Worm (Caenorhabditis elegans) whole organism, young adult: ENCODE results near the gene exos-4.1.

ENCODE experiments used
- B0019.2 ChIP-seq: fragments of 200-800 bp; sonication (Bioruptor generic); conservative IDR thresholded peaks from 2 replicates; pipeline ENCODE4 v1.3.6; 2022; ENCODE audit warnings: missing genetic modification reagents, missing genetic modification characterization, missing compliant biosample characterization
- B0261.1 ChIP-seq: sonication (generic microtip); optimal IDR thresholded peaks from 2 replicates; lab custom pipeline; 2016; ENCODE audit warnings: mild to moderate bottlenecking, missing genetic modification characterization, moderate library complexity, missing compliant biosample characterization
- C17E4.6 ChIP-seq: fragments of 200-800 bp; sonication (Bioruptor generic); IDR thresholded peaks from 2 replicates; pipeline ENCODE4 v1.3.6; 2022; ENCODE audit warnings: missing genetic modification reagents, missing genetic modification characterization, missing compliant biosample characterization
- T26A5.8 ChIP-seq: sonication (generic microtip); optimal IDR thresholded peaks from 2 replicates; lab custom pipeline; 2016; ENCODE audit warnings: missing genetic modification characterization, missing compliant biosample characterization
- aptf-2 ChIP-seq: fragments of 200-800 bp; sonication (Bioruptor generic); conservative IDR thresholded peaks from 2 replicates; pipeline ENCODE4 v1.3.6; 2022; ENCODE audit warnings: missing genetic modification reagents, missing genetic modification characterization, missing compliant biosample characterization
- attf-5 ChIP-seq: fragments of 200-800 bp; sonication (Bioruptor generic); optimal IDR thresholded peaks from 2 replicates; lab custom pipeline; 2018; ENCODE audit warnings: mild to moderate bottlenecking, missing genetic modification characterization, missing compliant biosample characterization
- bed-1 ChIP-seq: fragments of 200-800 bp; sonication (Bioruptor generic); IDR thresholded peaks from 2 replicates; pipeline ENCODE4 v1.3.6; 2022; ENCODE audit warnings: missing genetic modification reagents, missing genetic modification characterization, missing compliant biosample characterization
- ccch-3 ChIP-seq: fragments of 200-800 bp; sonication (Bioruptor generic); optimal IDR thresholded peaks from 2 replicates; lab custom pipeline; 2018; ENCODE audit warnings: mild to moderate bottlenecking, missing genetic modification characterization, missing compliant biosample characterization
- cebp-2 ChIP-seq: fragments of 200-800 bp; sonication (Bioruptor generic); IDR thresholded peaks from 2 replicates; pipeline ENCODE4 v1.3.6; 2022; ENCODE audit warnings: missing genetic modification characterization, missing compliant biosample characterization
- ceh-91 ChIP-seq: fragments of 200-800 bp; sonication (Bioruptor generic); IDR thresholded peaks from 2 replicates; pipeline ENCODE4 v1.3.6; 2022; ENCODE audit warnings: missing genetic modification reagents, missing genetic modification characterization, missing compliant biosample characterization
- die-1 ChIP-seq: sonication (generic microtip); optimal IDR thresholded peaks from 2 replicates; lab custom pipeline; 2016; ENCODE audit warnings: missing genotype, mild to moderate bottlenecking, missing genetic modification characterization, missing compliant biosample characterization
- efl-1 ChIP-seq: fragments of 150-350 bp; optimal IDR thresholded peaks from 2 replicates; lab custom pipeline; 2014; ENCODE audit warnings: missing biosample characterization, missing genetic modification reagents, missing genetic modification characterization
- egl-18 ChIP-seq: fragments of 200-800 bp; sonication (Bioruptor generic); IDR thresholded peaks from 2 replicates; pipeline ENCODE4 v1.3.6; 2022; ENCODE audit warnings: missing genetic modification reagents, missing genetic modification characterization, missing compliant biosample characterization
- ekl-4 ChIP-seq: fragments of 200-800 bp; sonication (Bioruptor generic); IDR thresholded peaks from 2 replicates; pipeline ENCODE4 v1.3.6; 2022; ENCODE audit warnings: missing genetic modification reagents, missing genetic modification characterization, missing compliant biosample characterization
- gei-17 ChIP-seq: fragments of 200-800 bp; sonication (Bioruptor generic); optimal IDR thresholded peaks from 2 replicates; lab custom pipeline; 2018; ENCODE audit warnings: mild to moderate bottlenecking, missing genetic modification characterization, missing compliant biosample characterization
- him-1 ChIP-seq: sonication (generic microtip); optimal IDR thresholded peaks from 2 replicates; lab custom pipeline; 2016; ENCODE audit warnings: missing genotype, missing genetic modification reagents, missing genetic modification characterization, missing compliant biosample characterization
- hmg-1.2 ChIP-seq: fragments of 200-800 bp; sonication (Bioruptor generic); IDR thresholded peaks from 2 replicates; pipeline ENCODE4 v1.3.6; 2022; ENCODE audit warnings: missing genetic modification reagents, missing genetic modification characterization, missing compliant biosample characterization
- hmg-20 ChIP-seq: fragments of 200-800 bp; sonication (Bioruptor generic); IDR thresholded peaks from 2 replicates; pipeline ENCODE4 v1.3.6; 2022; ENCODE audit warnings: missing genetic modification reagents, missing genetic modification characterization, missing compliant biosample characterization
- hrde-1 ChIP-seq: sonication (generic microtip); optimal IDR thresholded peaks from 2 replicates; lab custom pipeline; 2016; ENCODE audit warnings: missing genetic modification characterization, mild to moderate bottlenecking, missing compliant biosample characterization, moderate library complexity, missing genotype, missing genetic modification reagents, borderline replicate concordance
- lin-54 ChIP-seq: fragments of 200-800 bp; sonication (Bioruptor generic); optimal IDR thresholded peaks from 2 replicates; lab custom pipeline; 2018; ENCODE audit warnings: mild to moderate bottlenecking, missing genetic modification characterization, missing compliant biosample characterization
- lsy-27 ChIP-seq: sonication (generic microtip); optimal IDR thresholded peaks from 2 replicates; lab custom pipeline; 2017; ENCODE audit warnings: missing genetic modification characterization, mild to moderate bottlenecking, missing compliant biosample characterization, antibody characterized with exemption, missing genotype, borderline replicate concordance; ENCODE audit not compliant: insufficient read depth
- madf-10 ChIP-seq: sonication (generic microtip); optimal IDR thresholded peaks from 2 replicates; lab custom pipeline; 2016; ENCODE audit warnings: mild to moderate bottlenecking, missing genetic modification characterization, missing compliant biosample characterization
- madf-8 ChIP-seq: fragments of 200-800 bp; sonication (Bioruptor generic); conservative IDR thresholded peaks from 2 replicates; pipeline ENCODE4 v1.3.6; 2022; ENCODE audit warnings: missing genetic modification reagents, missing genetic modification characterization, missing compliant biosample characterization
- mxl-1 ChIP-seq: sonication (generic microtip); optimal IDR thresholded peaks from 2 replicates; lab custom pipeline; 2016; ENCODE audit warnings: missing genetic modification characterization, missing compliant biosample characterization
- nfyb-1 ChIP-seq: fragments of 200-800 bp; sonication (Bioruptor generic); IDR thresholded peaks from 2 replicates; pipeline ENCODE4 v1.3.6; 2022; ENCODE audit warnings: missing genetic modification reagents, missing genetic modification characterization, missing compliant biosample characterization
- nhr-27 ChIP-seq: fragments of 200-800 bp; sonication (Bioruptor generic); optimal IDR thresholded peaks from 2 replicates; lab custom pipeline; 2018; ENCODE audit warnings: mild to moderate bottlenecking, missing genetic modification characterization, moderate library complexity, missing compliant biosample characterization
- nhr-80 ChIP-seq: sonication (generic microtip); optimal IDR thresholded peaks from 2 replicates; lab custom pipeline; 2016; ENCODE audit warnings: missing genetic modification characterization, missing compliant biosample characterization
- pha-4 ChIP-seq: fragments of 150-350 bp; sonication (generic microtip); optimal IDR thresholded peaks from 2 replicates; lab custom pipeline; 2014; ENCODE audit warnings: missing biosample characterization, missing genetic modification reagents, missing genetic modification characterization
- repo-1 ChIP-seq: sonication (generic microtip); optimal IDR thresholded peaks from 2 replicates; lab custom pipeline; 2017; ENCODE audit warnings: mild to moderate bottlenecking, missing genetic modification characterization, missing compliant biosample characterization
- rpc-1 ChIP-seq, 2 experiments: fragments of 150-350 bp in 1 of 2; sonication (generic microtip) in 1 of 2; optimal IDR thresholded peaks; 2 replicates each; lab custom pipeline; 2014 to 2018; ENCODE audit warnings: missing biosample characterization in 1 of 2, missing genetic modification characterization in 1 of 2, missing genetic modification reagents in 1 of 2, missing genotype in 1 of 2
- sea-2 ChIP-seq: fragments of 200-800 bp; sonication (Bioruptor generic); IDR thresholded peaks from 2 replicates; pipeline ENCODE4 v1.3.6; 2022; ENCODE audit warnings: missing genetic modification characterization, missing compliant biosample characterization
- snpc-3.4 ChIP-seq: sonication (generic microtip); optimal IDR thresholded peaks from 2 replicates; lab custom pipeline; 2017; ENCODE audit warnings: missing genetic modification characterization, mild to moderate bottlenecking, missing compliant biosample characterization, antibody characterized with exemption, moderate library complexity, missing genotype, missing genetic modification reagents
- snpc-4 ChIP-seq, 5 experiments: fragments of 150-350 bp in 1 of 5; sonication (generic microtip) in 4 of 5; optimal IDR thresholded peaks; 2 replicates each; lab custom pipeline; 2014 to 2018; ENCODE audit warnings: missing genetic modification characterization in 5 of 5, missing biosample characterization in 3 of 5, antibody characterized with exemption in 2 of 5, mild to moderate bottlenecking in 2 of 5, missing compliant biosample characterization in 2 of 5, missing genotype in 2 of 5, moderate library complexity in 2 of 5, missing genetic modification reagents in 1 of 5
- somi-1 ChIP-seq: fragments of 200-800 bp; sonication (Bioruptor generic); optimal IDR thresholded peaks from 2 replicates; lab custom pipeline; 2018; ENCODE audit warnings: mild to moderate bottlenecking, missing genetic modification characterization, missing compliant biosample characterization
- ztf-18 ChIP-seq: sonication (generic microtip); optimal IDR thresholded peaks from 2 replicates; lab custom pipeline; 2016; ENCODE audit warnings: missing genotype, mild to moderate bottlenecking, missing genetic modification characterization, missing compliant biosample characterization
- ztf-26 ChIP-seq: sonication (generic microtip); optimal IDR thresholded peaks from 2 replicates; lab custom pipeline; 2017; ENCODE audit warnings: missing genetic modification characterization, missing compliant biosample characterization

The exos-4.1 gene

DNA sequence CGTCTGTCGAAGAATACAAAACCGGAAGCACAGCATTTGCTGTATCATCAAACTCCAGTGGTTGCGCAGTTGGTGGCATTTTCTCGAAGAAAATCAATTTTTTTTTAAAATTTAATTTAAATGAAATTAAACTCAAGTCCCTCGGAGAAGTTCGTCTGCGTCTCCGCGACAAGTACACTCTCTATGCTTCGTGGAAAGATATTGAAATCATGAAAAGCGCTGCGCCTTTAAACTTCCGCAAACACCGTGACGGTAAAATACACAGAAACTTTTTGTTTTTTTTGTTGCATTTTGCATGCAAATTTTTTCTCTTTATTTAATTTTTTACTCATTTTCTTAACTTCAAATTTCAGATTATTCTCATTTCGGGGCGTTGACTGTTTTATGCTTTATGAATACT, at the start of gene exos-4.1, which contains the start of the genes dli-1 and tin-9.2 (continued):
- TF ChIP-seq snpc-4 (GFP tag; optimal IDR thresholded peaks at IDR 0.05; lab: Kevin White, UChicago) (peak; percentile 46), snpc-4 (tag; optimal IDR thresholded peaks at IDR 0.05; lab: Kevin White, UChicago) (peak in 3 of 4 experiments; percentile 4 to 73 (median 68)), B0261.1 (tag; lab: Kevin White, UChicago) (no peak), hmg-1.2 (GFP tag; lab: Robert Waterston, UW) (peak; percentile 98)

- no peak for TF ChIP-seq attf-5 (GFP tag; lab: Kevin White, UChicago)
- TF ChIP-seq madf-10 = no peak
- no peak for TF ChIP-seq mxl-1
- TF ChIP-seq ekl-4 = no peak
- no peak for TF ChIP-seq snpc-3.4 (tag; lab: Kevin White, UChicago)
- no peak for TF ChIP-seq egl-18 (GFP tag; lab: Robert Waterston, UW)
- TF ChIP-seq B0019.2 (GFP tag; lab: Robert Waterston, UW) = no peak
- TF ChIP-seq him-1 (tag; lab: Kevin White, UChicago) = no peak
- TF ChIP-seq C17E4.6 (GFP tag; lab: Robert Waterston, UW) = no peak
- TF ChIP-seq nfyb-1 (GFP tag; lab: Robert Waterston, UW) = no peak
- TF ChIP-seq T26A5.8 = no peak
- no peak for TF ChIP-seq lin-54 (GFP tag; lab: Kevin White, UChicago)
- TF ChIP-seq ztf-18 = no peak
- TF ChIP-seq, all 124 proteins: peak for 0
These were observed 47.7 kb upstream of the exos-4.1 start, which contains the start of gene scl-11 for ce11 chrIV:13051073-13051472. Gene scl-11 (plus strand): TSS chrIV:13051373.

ce11 chrIV:13052568-13052967, 46.2 kb upstream of the exos-4.1 start, which contains the start of gene F49E11.7:
Gene F49E11.7 (plus strand): TSS chrIV:13052868.
- TF ChIP-seq somi-1 (GFP tag; lab: Kevin White, UChicago) = no peak
- TF ChIP-seq mxl-1 = no peak
- no peak for TF ChIP-seq aptf-2 (GFP tag; lab: Robert Waterston, UW)
- TF ChIP-seq madf-8 (GFP tag; lab: Robert Waterston, UW) = no peak
- no peak for TF ChIP-seq snpc-3.4 (tag; lab: Kevin White, UChicago)
- no peak for TF ChIP-seq die-1 (tag; lab: Kevin White, UChicago)
- TF ChIP-seq nhr-80 = no peak
- no peak for TF ChIP-seq repo-1 (tag; lab: Kevin White, UChicago)
- TF ChIP-seq nhr-27 (tag; lab: Kevin White, UChicago) = no peak
- TF ChIP-seq ceh-91 (GFP tag; lab: Robert Waterston, UW) = no peak
- TF ChIP-seq ztf-26 = no peak
- TF ChIP-seq B0019.2 (GFP tag; lab: Robert Waterston, UW) = no peak
- no peak for TF ChIP-seq sea-2 (GFP tag; lab: Robert Waterston, UW)
- no peak for TF ChIP-seq hmg-20 (GFP tag; lab: Robert Waterston, UW)
- TF ChIP-seq ccch-3 (GFP tag; lab: Kevin White, UChicago) = no peak
- TF ChIP-seq pha-4 (tag; lab: Kevin White, UChicago) = no peak
- no peak for TF ChIP-seq lsy-27 (tag; lab: Kevin White, UChicago)
- no peak for TF ChIP-seq hrde-1 (tag; lab: Kevin White, UChicago)
- TF ChIP-seq efl-1 (GFP tag; lab: Kevin White, UChicago) = no peak
- no peak for TF ChIP-seq bed-1 (GFP tag; lab: Robert Waterston, UW)

DNA sequence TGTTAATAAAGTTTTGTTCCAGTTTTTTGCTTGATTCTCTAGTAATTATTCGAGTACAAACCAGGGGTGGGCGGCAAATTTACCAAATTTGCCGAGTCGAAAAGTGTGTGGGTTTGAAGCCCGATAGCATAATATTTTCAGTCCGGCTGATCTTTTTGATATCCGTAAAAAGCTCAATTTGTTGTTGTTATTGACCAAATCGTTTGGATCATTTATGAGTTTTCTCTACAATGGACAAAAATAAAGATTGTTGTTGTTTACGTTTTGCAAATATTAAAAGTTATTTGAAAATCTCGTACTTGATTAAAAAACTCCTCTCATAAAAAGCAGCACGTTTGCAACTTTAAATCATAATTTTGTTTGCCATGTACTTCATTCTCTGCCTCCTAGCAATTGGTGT, 42.8 kb upstream of the exos-4.1 start, which contains the start of gene scl-1:
scl-1 (plus strand) TSS at position 301 of the 400 bp plus-strand sequence.
- no peak for TF ChIP-seq cebp-2 (GFP tag; lab: Robert Waterston, UW)
- no peak for TF ChIP-seq hmg-20 (GFP tag; lab: Robert Waterston, UW)
- TF ChIP-seq gei-17 (GFP tag; lab: Kevin White, UChicago) = no peak
- no peak for TF ChIP-seq rpc-1 (optimal IDR thresholded peaks at IDR 0.05; lab: Kevin White, UChicago)
- no peak for TF ChIP-seq rpc-1 (tag; optimal IDR thresholded peaks at IDR 0.05; lab: Kevin White, UChicago)
